Fruit fly (Drosophila melanogaster) whole organism, adult: ENCODE data around the gene Phf5a.

Source experiments
- CG11617 ChIP-seq: fragments of 200-800 bp; sonication (Bioruptor generic); optimal IDR thresholded peaks from 2 replicates; lab custom pipeline; 2017; ENCODE audit warnings: mild to moderate bottlenecking, missing biosample characterization, missing genetic modification reagents, missing genetic modification characterization
- CG14711 ChIP-seq: fragments of 200-800 bp; sonication (Bioruptor generic); optimal IDR thresholded peaks from 2 replicates; lab custom pipeline; 2018; ENCODE audit warnings: missing biosample characterization, mild to moderate bottlenecking, missing genetic modification characterization, moderate library complexity
- CG1620 ChIP-seq: fragments of 200-800 bp; sonication (Bioruptor generic); optimal IDR thresholded peaks from 2 replicates; lab custom pipeline; 2016; ENCODE audit warnings: missing biosample characterization, missing genetic modification characterization
- CG33017 ChIP-seq: fragments of 200-800 bp; sonication (Bioruptor generic); optimal IDR thresholded peaks from 2 replicates; lab custom pipeline; 2018; ENCODE audit warnings: missing biosample characterization, mild to moderate bottlenecking, missing genetic modification characterization, moderate library complexity
- CG5204 ChIP-seq: fragments of 200-800 bp; sonication (Bioruptor generic); optimal IDR thresholded peaks from 2 replicates; lab custom pipeline; 2016; ENCODE audit warnings: missing biosample characterization, missing genetic modification characterization
- CG7045 ChIP-seq: fragments of 200-800 bp; sonication (Bioruptor generic); optimal IDR thresholded peaks from 2 replicates; lab custom pipeline; 2017; ENCODE audit warnings: missing biosample characterization, mild to moderate bottlenecking, missing genetic modification characterization
- CG7101 ChIP-seq: fragments of 200-800 bp; sonication (Bioruptor generic); optimal IDR thresholded peaks from 2 replicates; lab custom pipeline; 2018; ENCODE audit warnings: missing biosample characterization, mild to moderate bottlenecking, missing genetic modification characterization, moderate library complexity
- Clk ChIP-seq: fragments of 200-800 bp; sonication (Bioruptor generic); optimal IDR thresholded peaks from 2 replicates; lab custom pipeline; 2017; ENCODE audit warnings: missing biosample characterization, missing genetic modification characterization
- Crg-1 ChIP-seq: fragments of 200-800 bp; sonication (Bioruptor generic); optimal IDR thresholded peaks from 2 replicates; lab custom pipeline; 2016; ENCODE audit warnings: missing biosample characterization, missing genetic modification characterization
- Hr96 ChIP-seq: fragments of 200-800 bp; sonication (Bioruptor generic); optimal IDR thresholded peaks from 2 replicates; lab custom pipeline; 2016; ENCODE audit warnings: missing biosample characterization, missing genetic modification characterization
- Mnt ChIP-seq: fragments of 200-800 bp; sonication (Bioruptor generic); optimal IDR thresholded peaks from 2 replicates; lab custom pipeline; 2016; ENCODE audit warnings: missing biosample characterization, mild to moderate bottlenecking, missing genetic modification characterization
- bab1 ChIP-seq: fragments of 200-800 bp; sonication (Bioruptor generic); optimal IDR thresholded peaks from 3 replicates; lab custom pipeline; 2019; ENCODE audit warnings: missing biosample characterization, mild to moderate bottlenecking, missing genetic modification characterization, moderate library complexity
- cic ChIP-seq: fragments of 200-800 bp; sonication (Bioruptor generic); optimal IDR thresholded peaks from 2 replicates; lab custom pipeline; 2017; ENCODE audit warnings: missing biosample characterization, mild to moderate bottlenecking, missing genetic modification characterization, moderate library complexity
- cnc ChIP-seq, 2 experiments: fragments of >200 bp; optimal IDR thresholded peaks; 2 replicates each; lab custom pipeline; 2017
- kay ChIP-seq: fragments of 200-800 bp; sonication (Bioruptor generic); peaks from one replicate; lab custom pipeline; 2016; ENCODE audit warnings: missing biosample characterization, missing genetic modification characterization, borderline replicate concordance
- ovo ChIP-seq: fragments of 200-800 bp; sonication (Bioruptor generic); optimal IDR thresholded peaks from 2 replicates; lab custom pipeline; 2016; ENCODE audit warnings: missing biosample characterization, missing genetic modification characterization
- pad ChIP-seq: fragments of 200-800 bp; sonication (Bioruptor generic); optimal IDR thresholded peaks from 3 replicates; lab custom pipeline; 2017; ENCODE audit warnings: missing biosample characterization, missing genetic modification characterization, mild to moderate bottlenecking, moderate library complexity, missing genetic modification reagents
- tj ChIP-seq: fragments of 200-800 bp; sonication (Bioruptor generic); optimal IDR thresholded peaks from 3 replicates; lab custom pipeline; 2017; ENCODE audit warnings: missing biosample characterization, mild to moderate bottlenecking, missing genetic modification characterization, moderate library complexity
- toe ChIP-seq: fragments of 200-800 bp; sonication (Bioruptor generic); optimal IDR thresholded peaks from 2 replicates; lab custom pipeline; 2016; ENCODE audit warnings: missing biosample characterization, missing genetic modification characterization

The Phf5a gene

DNA sequence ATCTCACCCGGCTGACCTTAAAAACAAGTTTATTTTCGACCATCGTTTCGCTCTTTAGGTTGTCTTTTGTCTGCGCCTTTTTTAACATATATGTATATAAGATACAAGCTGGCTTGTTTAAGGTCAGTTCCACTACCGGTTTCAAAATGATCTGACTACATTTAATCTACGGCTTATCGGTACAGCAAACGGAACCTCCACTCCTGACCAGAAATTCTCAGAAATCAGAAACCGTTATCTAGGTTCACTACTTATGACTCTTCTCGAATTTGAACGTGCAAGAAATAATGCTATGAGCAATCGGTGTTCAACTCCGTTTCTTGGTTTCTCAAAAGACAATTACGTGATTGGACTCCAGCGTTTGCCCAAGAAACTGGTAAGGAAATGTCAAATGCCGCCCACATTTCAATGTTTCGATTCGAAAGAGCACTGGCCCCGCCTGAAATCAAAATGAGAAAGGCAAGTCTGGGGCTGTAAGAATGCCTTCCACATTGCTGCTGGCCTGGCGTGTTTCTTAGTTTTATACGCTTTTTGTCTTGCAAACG, 20.5 kb downstream of the Phf5a start:
- TF ChIP-seq bab1 (GFP tag; lab: Kevin White, UChicago) (no peak), Mnt (no peak), Hr96 (no peak), CG14711 (tag; lab: Kevin White, UChicago) (no peak), CG1620 (GFP tag; lab: Kevin White, UChicago) (no peak), pad (GFP tag; lab: Kevin White, UChicago) (no peak), CG5204 (GFP tag; lab: Kevin White, UChicago) (no peak), CG11617 (GFP tag; lab: Kevin White, UChicago) (no peak), Crg-1 (GFP tag; lab: Kevin White, UChicago) (no peak), cic (GFP tag; lab: Kevin White, UChicago) (no peak)

DNA sequence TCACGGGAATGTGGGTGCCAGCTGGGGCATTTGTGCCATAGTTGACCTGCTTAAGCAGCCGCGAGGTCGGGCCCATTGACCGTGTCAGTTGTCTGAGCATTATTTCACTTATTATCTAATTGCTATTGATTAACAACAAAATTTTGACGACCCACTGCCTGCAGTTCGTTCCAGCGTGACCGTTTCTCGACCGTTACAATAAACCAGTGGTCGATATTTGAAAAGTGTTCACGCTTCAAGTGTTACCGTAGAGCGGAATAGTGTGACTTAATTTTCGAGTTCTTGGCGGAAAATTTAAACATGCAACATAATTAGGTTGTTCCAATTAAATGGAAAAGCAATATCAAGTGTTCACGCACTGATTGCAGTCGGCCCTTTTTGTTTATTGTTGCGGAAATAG, 23.1 kb downstream of the Phf5a start, which contains the start of gene HemK1:
Gene HemK1 (minus strand): TSS at position 190 of the 400 bp plus-strand sequence.
- TF ChIP-seq CG33017 (tag; lab: Kevin White, UChicago) (no peak), pad (GFP tag; lab: Kevin White, UChicago) (no peak), CG7101 (tag; lab: Kevin White, UChicago) (peak; percentile 37), cic (GFP tag; lab: Kevin White, UChicago) (no peak), tj (GFP tag; lab: Kevin White, UChicago) (no peak), ovo (GFP tag; lab: Kevin White, UChicago) (no peak), bab1 (GFP tag; lab: Kevin White, UChicago) (peak; percentile 64)

DNA sequence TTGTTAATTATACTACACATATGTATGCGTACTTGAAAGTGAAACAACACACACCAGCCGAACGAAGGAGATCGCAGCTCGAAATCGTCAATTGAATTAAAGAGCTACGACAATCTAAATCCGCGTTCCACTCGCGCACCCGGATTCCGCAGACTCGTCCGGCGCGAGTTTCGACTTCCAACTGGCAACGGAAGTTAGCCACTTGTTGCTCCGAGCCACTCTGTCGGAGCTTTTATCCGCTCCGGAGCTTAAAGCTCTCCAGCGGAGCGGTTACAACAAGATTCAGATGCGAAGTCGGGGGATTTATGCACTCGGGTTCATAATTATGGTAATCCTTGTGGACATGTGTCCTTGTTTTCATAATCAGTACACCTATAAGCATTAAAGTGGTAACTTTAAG, 25.1 kb downstream of the Phf5a start, which contains the start of gene Rchy1:
Gene Rchy1 (minus strand): TSS at position 173 of the 400 bp plus-strand sequence.
- TF ChIP-seq Mnt (no peak), CG33017 (tag; lab: Kevin White, UChicago) (no peak), bab1 (GFP tag; lab: Kevin White, UChicago) (peak; percentile 53), cic (GFP tag; lab: Kevin White, UChicago) (peak; percentile 30)

DNA sequence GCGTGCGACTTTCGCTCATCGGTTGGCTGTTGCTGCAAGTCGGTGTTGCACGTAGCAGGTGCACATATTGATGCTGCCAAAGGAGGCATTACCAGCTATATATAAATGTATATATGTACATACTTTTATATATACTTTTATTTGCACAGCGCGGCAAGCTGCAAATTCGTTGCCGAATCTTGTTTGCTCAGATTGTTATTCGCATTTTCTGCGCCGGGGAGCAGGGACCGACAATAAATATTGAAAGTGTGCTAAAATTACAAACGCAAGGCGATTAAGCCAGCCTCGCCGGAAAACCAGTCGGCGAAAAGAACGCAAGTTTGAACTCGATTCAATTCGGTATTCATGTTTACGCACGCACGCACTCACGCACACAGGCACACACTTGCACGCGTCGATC, 25.9 kb downstream of the Phf5a start:
- TF ChIP-seq Clk: no peak
- no peak for TF ChIP-seq toe (GFP tag; lab: Kevin White, UChicago)
- TF ChIP-seq cnc (optimal IDR thresholded peaks at IDR 0.05; lab: Kevin White, UChicago): no peak
- no peak for TF ChIP-seq Mnt
- no peak for TF ChIP-seq ovo (GFP tag; lab: Kevin White, UChicago)
- no peak for TF ChIP-seq tj (GFP tag; lab: Kevin White, UChicago)
- TF ChIP-seq bab1 (GFP tag; lab: Kevin White, UChicago): no peak
- no peak for TF ChIP-seq cic (GFP tag; lab: Kevin White, UChicago)
- TF ChIP-seq CG11617 (GFP tag; lab: Kevin White, UChicago): no peak
- TF ChIP-seq CG14711 (tag; lab: Kevin White, UChicago): no peak
- no peak for TF ChIP-seq CG33017 (tag; lab: Kevin White, UChicago)
- no peak for TF ChIP-seq Crg-1 (GFP tag; lab: Kevin White, UChicago)
- TF ChIP-seq kay (GFP tag; lab: Kevin White, UChicago): no peak
- TF ChIP-seq CG5204 (GFP tag; lab: Kevin White, UChicago): no peak

DNA sequence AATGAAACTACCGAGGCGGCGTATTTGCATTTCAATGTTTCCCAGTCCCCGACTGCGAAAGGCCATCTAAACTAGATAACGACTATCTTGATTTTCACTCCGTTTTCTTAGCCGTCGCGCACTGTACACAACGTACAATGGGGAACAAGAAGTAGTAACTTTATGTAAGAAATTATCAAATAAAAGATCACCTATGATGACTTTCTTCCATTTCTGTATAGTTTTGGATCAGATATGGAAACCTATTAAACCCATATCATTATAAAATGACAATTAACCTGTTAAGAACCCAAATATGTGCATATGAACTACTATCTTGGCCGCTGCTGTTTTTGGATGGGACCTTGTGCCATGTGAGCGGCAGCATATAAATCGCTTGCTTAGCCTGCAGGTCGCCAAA, 26.4 kb downstream of the Phf5a start:
- TF ChIP-seq toe (GFP tag; lab: Kevin White, UChicago) (no peak), bab1 (GFP tag; lab: Kevin White, UChicago) (no peak), cic (GFP tag; lab: Kevin White, UChicago) (no peak), CG14711 (tag; lab: Kevin White, UChicago) (no peak), CG11617 (GFP tag; lab: Kevin White, UChicago) (no peak), CG33017 (tag; lab: Kevin White, UChicago) (no peak), Mnt (no peak), CG7045 (GFP tag; lab: Kevin White, UChicago) (no peak), pad (GFP tag; lab: Kevin White, UChicago) (no peak), kay (GFP tag; lab: Kevin White, UChicago) (no peak)

DNA sequence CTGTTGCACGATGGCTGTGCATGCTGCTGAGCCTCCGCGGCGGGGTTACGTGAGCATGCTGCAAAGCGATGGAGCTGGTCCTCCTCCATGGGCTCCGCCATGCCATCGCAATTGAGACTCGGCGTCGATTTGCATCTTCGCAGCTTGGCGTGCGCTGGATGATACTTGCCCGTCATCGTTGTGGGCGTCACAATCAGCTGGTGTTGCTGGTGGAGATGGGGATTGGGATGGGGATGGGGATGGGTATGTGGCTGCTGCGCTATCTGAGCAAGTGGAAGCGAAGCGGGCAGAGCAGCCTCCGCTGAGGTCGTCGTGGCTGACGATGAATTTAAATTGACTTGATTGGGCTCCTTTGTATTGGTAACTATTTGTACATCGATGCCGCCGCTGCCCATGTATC, 27.3 kb downstream of the Phf5a start:
- TF ChIP-seq CG5204 (GFP tag; lab: Kevin White, UChicago) (no peak), toe (GFP tag; lab: Kevin White, UChicago) (no peak), bab1 (GFP tag; lab: Kevin White, UChicago) (no peak), Clk (no peak), CG33017 (tag; lab: Kevin White, UChicago) (no peak), cic (GFP tag; lab: Kevin White, UChicago) (no peak), ovo (GFP tag; lab: Kevin White, UChicago) (no peak), tj (GFP tag; lab: Kevin White, UChicago) (no peak), Hr96 (no peak), CG1620 (GFP tag; lab: Kevin White, UChicago) (no peak)

DNA sequence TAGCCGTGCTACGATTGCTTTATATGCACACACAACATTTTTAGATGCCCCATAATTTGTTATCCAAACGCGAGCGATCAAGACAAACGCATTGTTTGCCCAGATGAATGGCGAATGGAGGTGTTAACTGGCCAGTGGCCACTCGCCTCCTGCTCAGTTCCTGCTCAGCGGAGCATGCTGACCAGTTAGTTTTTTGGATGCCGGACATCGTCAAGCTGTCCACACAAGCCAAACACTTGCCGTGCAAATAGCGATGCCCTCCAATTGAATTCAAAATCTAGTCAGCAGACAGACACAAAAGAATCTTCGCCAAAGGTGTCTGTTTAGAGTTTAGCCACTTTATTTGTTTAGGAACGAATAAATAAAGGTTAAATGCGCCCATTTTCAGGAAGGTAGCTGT, 28.4 kb downstream of the Phf5a start:
- no peak for TF ChIP-seq bab1 (GFP tag; lab: Kevin White, UChicago)
